Fruit fly (Drosophila melanogaster) whole organism, pupa: ENCODE results near the gene CG13056.

Experiments
- CG10348 ChIP-seq: fragments of 200-800 bp; sonication (Bioruptor generic); IDR thresholded peaks from 2 replicates; pipeline ENCODE4 v1.3.6; 2022; ENCODE audit warnings: missing biosample characterization, missing genetic modification characterization
- CG12605 ChIP-seq: fragments of 200-800 bp; sonication (Bioruptor generic); IDR thresholded peaks from 2 replicates; pipeline ENCODE4 v1.3.6; 2022; ENCODE audit warnings: missing biosample characterization, missing genetic modification characterization
- CG13204 ChIP-seq: fragments of 200-800 bp; sonication (Bioruptor generic); optimal IDR thresholded peaks from 2 replicates; lab custom pipeline; 2018; ENCODE audit warnings: missing biosample characterization, mild to moderate bottlenecking, missing genetic modification characterization, moderate library complexity
- CG14655 ChIP-seq: fragments of 200-800 bp; sonication (Bioruptor generic); optimal IDR thresholded peaks from 3 replicates; lab custom pipeline; 2017; ENCODE audit warnings: mild to moderate bottlenecking, missing biosample characterization, missing genetic modification reagents, missing genetic modification characterization
- CG15710 ChIP-seq: fragments of 200-800 bp; sonication (Bioruptor generic); optimal IDR thresholded peaks from 2 replicates; lab custom pipeline; 2018; ENCODE audit warnings: missing biosample characterization, mild to moderate bottlenecking, missing genetic modification characterization, moderate library complexity
- CG17806 ChIP-seq: fragments of 200-800 bp; sonication (Bioruptor generic); optimal IDR thresholded peaks from 2 replicates; lab custom pipeline; 2018; ENCODE audit warnings: missing biosample characterization, mild to moderate bottlenecking, missing genetic modification characterization, moderate library complexity
- CG32121 ChIP-seq: fragments of 200-800 bp; sonication (Bioruptor generic); IDR thresholded peaks from 2 replicates; pipeline ENCODE4 v1.3.6; 2022; ENCODE audit warnings: missing biosample characterization, missing genetic modification characterization
- CG34367 ChIP-seq: fragments of 200-800 bp; sonication (Bioruptor generic); optimal IDR thresholded peaks from 2 replicates; lab custom pipeline; 2018; ENCODE audit warnings: missing biosample characterization, mild to moderate bottlenecking, missing genetic modification characterization
- CG4496 ChIP-seq: fragments of 200-800 bp; sonication (Bioruptor generic); IDR thresholded peaks from 3 replicates; pipeline ENCODE4 v1.3.6; 2022; ENCODE audit warnings: missing biosample characterization, missing genetic modification characterization
- CG8159 ChIP-seq: fragments of 200-800 bp; sonication (Bioruptor generic); optimal IDR thresholded peaks from 3 replicates; lab custom pipeline; 2018; ENCODE audit warnings: missing biosample characterization, mild to moderate bottlenecking, missing genetic modification characterization, moderate library complexity
- CG8301 ChIP-seq: fragments of 200-800 bp; sonication (Bioruptor generic); optimal IDR thresholded peaks from 2 replicates; lab custom pipeline; 2018; ENCODE audit warnings: missing biosample characterization, mild to moderate bottlenecking, missing genetic modification characterization
- CG9948 ChIP-seq: fragments of 200-800 bp; sonication (Bioruptor generic); optimal IDR thresholded peaks from 2 replicates; lab custom pipeline; 2018; ENCODE audit warnings: missing biosample characterization, mild to moderate bottlenecking, missing genetic modification characterization, moderate library complexity
- D1 ChIP-seq: fragments of 200-800 bp; sonication (Bioruptor generic); optimal IDR thresholded peaks from 2 replicates; lab custom pipeline; 2018; ENCODE audit warnings: missing biosample characterization, mild to moderate bottlenecking, missing genetic modification characterization, moderate library complexity
- EcR ChIP-seq: fragments of 200-800 bp; sonication (Bioruptor generic); optimal IDR thresholded peaks from 3 replicates; lab custom pipeline; 2019; ENCODE audit warnings: missing biosample characterization, missing genetic modification characterization, mild to moderate bottlenecking, moderate library complexity, missing genetic modification reagents
- Ets98B ChIP-seq: fragments of 200-800 bp; sonication (Bioruptor generic); IDR thresholded peaks from 2 replicates; pipeline ENCODE4 v1.3.6; 2022; ENCODE audit warnings: missing biosample characterization, missing genetic modification characterization
- Pif1A ChIP-seq: fragments of 200-800 bp; sonication (Bioruptor generic); optimal IDR thresholded peaks from 3 replicates; lab custom pipeline; 2016; ENCODE audit warnings: missing biosample characterization, missing genetic modification characterization
- Pif1B ChIP-seq: fragments of 200-800 bp; sonication (Bioruptor generic); optimal IDR thresholded peaks from 3 replicates; lab custom pipeline; 2016; ENCODE audit warnings: missing biosample characterization, missing genetic modification characterization
- Snoo ChIP-seq: fragments of 200-800 bp; sonication (Bioruptor generic); optimal IDR thresholded peaks from 3 replicates; lab custom pipeline; 2017; ENCODE audit warnings: missing biosample characterization, mild to moderate bottlenecking, missing genetic modification characterization, inconsistent platforms
- fd96Ca ChIP-seq: fragments of 200-800 bp; sonication (Bioruptor generic); IDR thresholded peaks from 3 replicates; pipeline ENCODE4 v1.3.6; 2022; ENCODE audit warnings: missing biosample characterization, missing genetic modification characterization
- gl ChIP-seq: fragments of 200-800 bp; sonication (Bioruptor generic); optimal IDR thresholded peaks from 2 replicates; lab custom pipeline; 2018; ENCODE audit warnings: missing biosample characterization, mild to moderate bottlenecking, missing genetic modification characterization
- rn ChIP-seq: fragments of 200-800 bp; sonication (Bioruptor generic); IDR thresholded peaks from 2 replicates; pipeline ENCODE4 v1.3.6; 2022; ENCODE audit warnings: missing biosample characterization, missing genetic modification characterization

The CG13056 gene

DNA sequence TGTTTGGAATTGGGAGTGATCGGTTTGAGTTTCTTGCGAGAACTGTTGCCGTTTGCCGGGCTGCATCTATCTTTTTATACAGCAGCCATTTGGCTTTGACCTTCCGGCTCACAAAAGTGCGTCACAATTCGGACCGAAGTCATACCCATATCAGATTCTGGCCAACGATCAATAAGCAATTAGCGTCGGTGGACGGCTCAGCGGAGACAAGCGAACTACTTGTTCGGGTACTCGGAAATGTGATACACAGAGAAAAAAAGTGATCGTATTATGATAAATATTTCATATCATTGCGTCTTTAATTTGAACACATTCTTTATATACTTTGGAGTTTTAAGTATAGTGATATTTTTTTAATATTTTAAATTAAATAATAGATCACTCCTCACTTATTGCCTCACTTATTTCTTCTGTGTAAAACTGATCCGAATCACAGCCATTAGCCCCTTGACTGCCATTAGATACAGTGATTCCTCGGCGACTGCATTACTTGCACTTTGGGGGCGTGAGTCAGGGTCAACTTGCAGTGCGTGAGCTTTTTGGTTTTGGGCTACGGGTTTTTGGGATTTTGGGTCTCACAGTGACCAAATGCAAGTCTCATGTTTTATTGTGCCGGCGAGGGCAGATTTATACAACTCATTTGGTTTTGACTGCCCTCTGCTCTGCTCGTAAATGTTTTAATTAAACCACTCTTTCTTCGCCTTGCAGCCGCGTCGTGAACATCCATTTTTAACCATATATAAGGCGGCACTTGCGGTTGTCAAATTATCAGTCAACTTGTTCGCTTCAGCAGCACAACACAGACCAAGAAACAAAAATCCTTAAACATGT is 27.1 kb upstream of the CG13056 start, which contains the start of the genes CG13043 and CG13063:
Gene CG13043 (minus strand): TSS at position 51 of the 831 bp plus-strand sequence.
Gene CG13063 (plus strand): TSS at position 781 of the 831 bp plus-strand sequence.
- no peak for TF ChIP-seq EcR (GFP tag; lab: Kevin White, UChicago)
- TF ChIP-seq CG32121 (GFP tag; lab: Robert Waterston, UW) = no peak
- TF ChIP-seq CG8159 (tag; lab: Kevin White, UChicago) = no peak
- no peak for TF ChIP-seq CG10348
- TF ChIP-seq CG13204 (GFP tag; lab: Kevin White, UChicago) = no peak
- no peak for TF ChIP-seq fd96Ca (GFP tag; lab: Robert Waterston, UW)
- no peak for TF ChIP-seq rn (GFP tag; lab: Robert Waterston, UW)
- no peak for TF ChIP-seq CG8301 (tag; lab: Kevin White, UChicago)
- TF ChIP-seq CG14655 (GFP tag; lab: Kevin White, UChicago) = no peak
- TF ChIP-seq Pif1A = no peak
- TF ChIP-seq CG15710 (tag; lab: Kevin White, UChicago) = no peak
- no peak for TF ChIP-seq gl (tag; lab: Kevin White, UChicago)

DNA sequence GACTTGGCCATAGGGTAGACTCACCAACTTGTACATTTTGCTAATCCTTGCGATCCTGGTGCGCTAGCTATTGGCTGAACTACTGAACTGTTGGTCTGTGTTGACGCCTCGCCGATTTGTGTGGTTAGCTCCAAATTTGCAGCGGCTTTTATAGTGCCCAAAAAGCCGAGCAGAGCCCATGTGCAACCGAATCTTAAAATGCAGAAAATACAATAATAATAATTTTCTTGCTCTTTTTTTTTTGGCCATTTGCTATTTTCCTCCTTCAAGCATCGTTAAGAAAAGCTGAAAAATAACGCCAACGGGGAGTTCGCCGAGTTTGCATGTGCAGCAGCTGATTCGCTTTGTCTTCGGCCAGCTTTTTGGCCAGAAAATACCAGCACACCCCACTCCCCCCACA is 24.7 kb upstream of the CG13056 start, which contains the start of gene CG13042:
Gene CG13042 (minus strand): TSS at position 101 of the 400 bp plus-strand sequence.
- no peak for TF ChIP-seq Ets98B (GFP tag; lab: Robert Waterston, UW)
- 0 out of 3 replicates have a peak, but pooled peaks have one; percentile 37 for TF ChIP-seq CG4496

dm6 chr3L:16309972-16310371 is 23.1 kb upstream of the CG13056 start:
- peak; percentile 78 for TF ChIP-seq CG14655 (GFP tag; lab: Kevin White, UChicago)
- peak; percentile 84 for TF ChIP-seq Ets98B (GFP tag; lab: Robert Waterston, UW)
- peak; percentile 51 for TF ChIP-seq CG10348
- TF ChIP-seq EcR (GFP tag; lab: Kevin White, UChicago) = no peak
- peak; percentile 86 for TF ChIP-seq CG4496
- TF ChIP-seq Pif1B (GFP tag; lab: Kevin White, UChicago) = no peak
- no peak for TF ChIP-seq Snoo (tag; lab: Kevin White, UChicago)
- TF ChIP-seq CG12605 (GFP tag; lab: Robert Waterston, UW) = no peak
- TF ChIP-seq D1 (tag; lab: Kevin White, UChicago) = no peak
- TF ChIP-seq fd96Ca (GFP tag; lab: Robert Waterston, UW) = peak; percentile 89
- TF ChIP-seq Pif1A = peak; percentile 13
- TF ChIP-seq CG9948 (tag; lab: Kevin White, UChicago) = no peak
- peak; percentile 42; the same call in 1 of the 2 replicates for TF ChIP-seq rn (GFP tag; lab: Robert Waterston, UW)
- no peak for TF ChIP-seq CG34367 (tag; lab: Kevin White, UChicago)
- TF ChIP-seq CG15710 (tag; lab: Kevin White, UChicago) = no peak
- TF ChIP-seq CG13204 (GFP tag; lab: Kevin White, UChicago) = no peak
- TF ChIP-seq gl (tag; lab: Kevin White, UChicago) = no peak
- peak; percentile 9 for TF ChIP-seq CG17806 (tag; lab: Kevin White, UChicago)
- TF ChIP-seq CG8301 (tag; lab: Kevin White, UChicago) = peak; percentile 74
- no peak for TF ChIP-seq CG8159 (tag; lab: Kevin White, UChicago)
- peak; percentile 48; the same call in 1 of the 2 replicates for TF ChIP-seq CG32121 (GFP tag; lab: Robert Waterston, UW)

- TF ChIP-seq CG4496 (no peak), CG32121 (GFP tag; lab: Robert Waterston, UW) (0 out of 2 replicates have a peak, but pooled peaks have one; percentile 21)
Measured at dm6 chr3L:16313985-16314384, 19.1 kb upstream of the CG13056 start, which contains the start of gene CG13062. Gene CG13062 (plus strand): TSS chr3L:16314285.

dm6 chr3L:16317724-16318123 is 15.4 kb upstream of the CG13056 start, which contains the start of gene Nplp3:
Gene Nplp3 (plus strand): TSS chr3L:16318024.
- no peak for TF ChIP-seq Snoo (tag; lab: Kevin White, UChicago)
- TF ChIP-seq CG34367 (tag; lab: Kevin White, UChicago) = no peak
- no peak for TF ChIP-seq Pif1A
- TF ChIP-seq fd96Ca (GFP tag; lab: Robert Waterston, UW) = no peak
- TF ChIP-seq CG9948 (tag; lab: Kevin White, UChicago) = no peak

DNA sequence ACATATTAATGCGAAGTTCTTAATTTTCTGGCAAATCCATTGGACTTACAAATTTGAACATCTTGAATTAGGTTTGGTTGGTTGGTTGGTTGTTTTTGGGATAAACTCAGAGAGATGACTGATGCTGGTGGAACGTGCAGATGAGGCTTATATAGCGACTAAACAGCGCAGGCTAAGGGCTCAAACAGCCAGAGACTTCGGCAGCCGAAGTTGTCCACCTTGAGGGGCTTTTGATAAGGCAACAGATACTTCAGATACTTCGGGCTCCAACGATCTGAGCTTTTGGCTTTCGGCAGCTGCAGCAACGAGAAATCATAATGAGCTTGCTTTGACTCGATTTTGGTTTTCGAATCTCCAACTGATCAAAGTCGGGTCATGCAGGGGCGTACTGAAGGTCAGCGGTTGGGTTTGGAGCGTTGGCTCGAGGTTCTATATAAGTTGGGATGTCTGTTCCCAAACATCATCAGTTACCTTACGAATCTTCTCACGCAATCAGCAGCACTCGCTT is 13.7 kb upstream of the CG13056 start, which contains the start of the genes CG13041 and CG13060:
Gene CG13041 (minus strand): TSS at position 128 of the 508 bp plus-strand sequence.
Gene CG13060 (plus strand): TSS at position 458 of the 508 bp plus-strand sequence.
- no peak for TF ChIP-seq Pif1A
- no peak for TF ChIP-seq CG13204 (GFP tag; lab: Kevin White, UChicago)
- no peak for TF ChIP-seq Pif1B (GFP tag; lab: Kevin White, UChicago)
- no peak for TF ChIP-seq CG10348
- no peak for TF ChIP-seq CG8301 (tag; lab: Kevin White, UChicago)
- no peak for TF ChIP-seq CG4496
- TF ChIP-seq CG17806 (tag; lab: Kevin White, UChicago) = no peak
- no peak for TF ChIP-seq CG34367 (tag; lab: Kevin White, UChicago)
- TF ChIP-seq rn (GFP tag; lab: Robert Waterston, UW) = no peak
- no peak for TF ChIP-seq CG8159 (tag; lab: Kevin White, UChicago)
- no peak for TF ChIP-seq EcR (GFP tag; lab: Kevin White, UChicago)
- TF ChIP-seq CG14655 (GFP tag; lab: Kevin White, UChicago) = no peak
- TF ChIP-seq Snoo (tag; lab: Kevin White, UChicago) = no peak
- TF ChIP-seq D1 (tag; lab: Kevin White, UChicago) = no peak
- TF ChIP-seq CG32121 (GFP tag; lab: Robert Waterston, UW) = no peak
- no peak for TF ChIP-seq Ets98B (GFP tag; lab: Robert Waterston, UW)
- no peak for TF ChIP-seq fd96Ca (GFP tag; lab: Robert Waterston, UW)
